Worm (Caenorhabditis elegans) whole organism, L3 larva: ENCODE data around the gene crn-2.

Source experiments
- ZK546.5 ChIP-seq: sonication (generic microtip); optimal IDR thresholded peaks from 2 replicates; lab custom pipeline; 2017; ENCODE audit warnings: missing biosample characterization, missing genetic modification characterization
- ama-1 ChIP-seq: fragments of 150-350 bp; optimal IDR thresholded peaks from 2 replicates; lab custom pipeline; 2018
- ceh-16 ChIP-seq: sonication (generic microtip); optimal IDR thresholded peaks from 2 replicates; lab custom pipeline; 2017; ENCODE audit warnings: missing biosample characterization, missing genetic modification characterization
- ceh-28 ChIP-seq: fragments of 150-350 bp; optimal IDR thresholded peaks from 2 replicates; lab custom pipeline; 2014; ENCODE audit warnings: missing biosample characterization, missing genetic modification reagents, missing genetic modification characterization
- ceh-9 ChIP-seq: sonication (generic microtip); optimal IDR thresholded peaks from 2 replicates; lab custom pipeline; 2018; ENCODE audit warnings: missing biosample characterization, missing genetic modification characterization
- egl-27 ChIP-seq: sonication (generic microtip); optimal IDR thresholded peaks from 4 replicates; lab custom pipeline; 2017; ENCODE audit warnings: missing biosample characterization, missing genetic modification reagents, missing genetic modification characterization
- egl-5 ChIP-seq: fragments of 150-350 bp; optimal IDR thresholded peaks from 2 replicates; lab custom pipeline; 2017; ENCODE audit warnings: missing biosample characterization, missing genetic modification reagents, missing genetic modification characterization, inconsistent platforms
- elt-1 ChIP-seq: fragments of 150-350 bp; optimal IDR thresholded peaks from 2 replicates; lab custom pipeline; 2014; ENCODE audit warnings: missing biosample characterization, missing genetic modification characterization
- elt-2 ChIP-seq: sonication (generic microtip); optimal IDR thresholded peaks from 2 replicates; lab custom pipeline; 2016; ENCODE audit warnings: missing genetic modification reagents, mild to moderate bottlenecking, missing genetic modification characterization, missing compliant biosample characterization
- elt-3 ChIP-seq, 3 experiments: fragments of 150-350 bp in 1 of 3; sonication (generic microtip) in 2 of 3; optimal IDR thresholded peaks; 2 replicates in 2 of 3; 4 replicates in 1 of 3; lab custom pipeline; 2014 to 2017; ENCODE audit warnings: missing biosample characterization in 3 of 3, missing genetic modification characterization in 3 of 3
- fkh-10 ChIP-seq: sonication (generic microtip); optimal IDR thresholded peaks from 2 replicates; lab custom pipeline; 2017; ENCODE audit warnings: missing biosample characterization, missing genetic modification reagents, missing genetic modification characterization
- fos-1 ChIP-seq: fragments of 150-350 bp; optimal IDR thresholded peaks from 2 replicates; lab custom pipeline; 2014; ENCODE audit warnings: missing biosample characterization, missing genetic modification characterization
- hmg-11 ChIP-seq: sonication (generic microtip); optimal IDR thresholded peaks from 2 replicates; lab custom pipeline; 2016; ENCODE audit warnings: missing genetic modification characterization, missing compliant biosample characterization
- jun-1 ChIP-seq: fragments of 150-350 bp; optimal IDR thresholded peaks from 2 replicates; lab custom pipeline; 2014; ENCODE audit warnings: missing biosample characterization, missing genetic modification reagents, missing genetic modification characterization
- lin-15B ChIP-seq: fragments of 150-350 bp; optimal IDR thresholded peaks from 2 replicates; lab custom pipeline; 2014; ENCODE audit warnings: missing biosample characterization, missing genetic modification characterization
- lin-39 ChIP-seq: fragments of 150-350 bp; optimal IDR thresholded peaks from 2 replicates; lab custom pipeline; 2018; ENCODE audit warnings: missing biosample characterization, missing genetic modification reagents, missing genetic modification characterization
- lsy-12 ChIP-seq: sonication (generic microtip); optimal IDR thresholded peaks from 2 replicates; lab custom pipeline; 2016; ENCODE audit warnings: mild to moderate bottlenecking, missing genetic modification characterization, missing compliant biosample characterization
- mdl-1 ChIP-seq: fragments of 150-350 bp; optimal IDR thresholded peaks from 2 replicates; lab custom pipeline; 2014; ENCODE audit warnings: missing biosample characterization, missing genetic modification characterization
- nfya-1 ChIP-seq: sonication (generic microtip); optimal IDR thresholded peaks from 2 replicates; lab custom pipeline; 2017; ENCODE audit warnings: missing genetic modification characterization, mild to moderate bottlenecking, missing compliant biosample characterization, antibody characterized with exemption, moderate library complexity; ENCODE audit not compliant: insufficient read depth
- nhr-11 ChIP-seq: fragments of 150-350 bp; optimal IDR thresholded peaks from 2 replicates; lab custom pipeline; 2014; ENCODE audit warnings: missing biosample characterization, missing genetic modification characterization
- nhr-12 ChIP-seq: fragments of 150-350 bp; optimal IDR thresholded peaks from 2 replicates; lab custom pipeline; 2014; ENCODE audit warnings: missing biosample characterization, missing genetic modification characterization
- nhr-23 ChIP-seq: fragments of 150-350 bp; optimal IDR thresholded peaks from 2 replicates; lab custom pipeline; 2014; ENCODE audit warnings: missing biosample characterization, missing genetic modification reagents, missing genetic modification characterization
- nhr-237 ChIP-seq: fragments of 150-350 bp; optimal IDR thresholded peaks from 2 replicates; lab custom pipeline; 2014; ENCODE audit warnings: missing biosample characterization, missing genetic modification characterization
- nhr-25 ChIP-seq: sonication (generic microtip); optimal IDR thresholded peaks from 2 replicates; lab custom pipeline; 2017; ENCODE audit warnings: missing biosample characterization, missing genetic modification characterization
- nhr-28 ChIP-seq: fragments of 150-350 bp; optimal IDR thresholded peaks from 2 replicates; lab custom pipeline; 2014; ENCODE audit warnings: missing biosample characterization, missing genetic modification characterization
- nhr-43 ChIP-seq: sonication (generic microtip); optimal IDR thresholded peaks from 2 replicates; lab custom pipeline; 2016; ENCODE audit warnings: mild to moderate bottlenecking, missing genetic modification characterization, missing compliant biosample characterization; ENCODE audit not compliant: poor library complexity, severe bottlenecking
- nhr-76 ChIP-seq: fragments of 150-350 bp; sonication (generic microtip); optimal IDR thresholded peaks from 5 replicates; lab custom pipeline; 2014; ENCODE audit warnings: missing biosample characterization, missing genetic modification characterization
- pha-4 ChIP-seq: fragments of 150-350 bp; optimal IDR thresholded peaks from 2 replicates; lab custom pipeline; 2014; ENCODE audit warnings: missing biosample characterization, missing genetic modification reagents, missing genetic modification characterization
- sea-2 ChIP-seq: fragments of 150-350 bp; sonication (generic microtip); optimal IDR thresholded peaks from 4 replicates; lab custom pipeline; 2014; ENCODE audit warnings: missing biosample characterization, missing genetic modification reagents, missing genetic modification characterization
- snpc-4 ChIP-seq: fragments of 150-350 bp; optimal IDR thresholded peaks from 2 replicates; lab custom pipeline; 2014; ENCODE audit warnings: missing biosample characterization, missing genetic modification characterization
- tbx-2 ChIP-seq: sonication (generic microtip); optimal IDR thresholded peaks from 2 replicates; lab custom pipeline; 2016; ENCODE audit warnings: mild to moderate bottlenecking, missing genetic modification characterization, missing compliant biosample characterization
- unc-62 ChIP-seq: fragments of 150-350 bp; sonication (generic microtip); optimal IDR thresholded peaks from 4 replicates; lab custom pipeline; 2014; ENCODE audit warnings: missing biosample characterization, missing genetic modification reagents, missing genetic modification characterization
- zag-1 ChIP-seq: fragments of 150-350 bp; optimal IDR thresholded peaks from 2 replicates; lab custom pipeline; 2014; ENCODE audit warnings: missing biosample characterization, missing genetic modification characterization
- ztf-11 ChIP-seq: fragments of 150-350 bp; optimal IDR thresholded peaks from 2 replicates; lab custom pipeline; 2014; ENCODE audit warnings: missing biosample characterization, missing genetic modification characterization

The crn-2 gene

ce11 chrV:5579666-5580065 is 14.7 kb upstream of the crn-2 start:
- no peak for TF ChIP-seq tbx-2 (tag; lab: Kevin White, UChicago)
- TF ChIP-seq ztf-11 (tag; lab: Kevin White, UChicago), result no peak
- no peak for TF ChIP-seq jun-1 (tag; lab: Kevin White, UChicago)
- TF ChIP-seq, all 47 proteins: peak for 0

ce11 chrV:5580517-5580916 is 13.9 kb upstream of the crn-2 start:
- TF ChIP-seq hmg-11 (tag; lab: Kevin White, UChicago) (peak; percentile 84), elt-2 (peak; percentile 30), fos-1 (tag; lab: Kevin White, UChicago) (no peak), ceh-28 (tag; lab: Kevin White, UChicago) (peak; percentile 82), nhr-11 (tag; lab: Kevin White, UChicago) (peak; percentile 19), pha-4 (tag; lab: Kevin White, UChicago) (peak; percentile 50), nhr-237 (tag; lab: Kevin White, UChicago) (no peak), fkh-10 (no peak), nhr-25 (tag; lab: Kevin White, UChicago) (peak; percentile 45), lin-15B (tag; lab: Kevin White, UChicago) (peak; percentile 37), lsy-12 (tag; lab: Kevin White, UChicago) (peak; percentile 40), lin-39 (tag; lab: Kevin White, UChicago) (peak; percentile 43), nhr-43 (tag; lab: Kevin White, UChicago) (peak; percentile 30), egl-5 (tag; lab: Kevin White, UChicago) (no peak), zag-1 (tag; lab: Kevin White, UChicago) (no peak), nhr-23 (peak; percentile 47), elt-3 (tag; optimal IDR thresholded peaks at IDR 0.05; lab: Kevin White, UChicago) (no peak), nfya-1 (tag; lab: Kevin White, UChicago) (peak; percentile 92), sea-2 (GFP tag; lab: Kevin White, UChicago) (no peak), unc-62 (GFP tag; lab: Kevin White, UChicago) (no peak), snpc-4 (tag; lab: Kevin White, UChicago) (peak; percentile 65), ama-1 (peak; percentile 48), elt-1 (tag; lab: Kevin White, UChicago) (no peak)

ce11 chrV:5581312-5581711 is 13.1 kb upstream of the crn-2 start, which contains the start of gene klc-2:
Gene klc-2 (minus strand): TSS chrV:5581412.
- no peak for TF ChIP-seq pha-4 (tag; lab: Kevin White, UChicago)
- no peak for TF ChIP-seq nhr-43 (tag; lab: Kevin White, UChicago)
- TF ChIP-seq ceh-9, result no peak
- TF ChIP-seq zag-1 (tag; lab: Kevin White, UChicago), result no peak
- TF ChIP-seq nfya-1 (tag; lab: Kevin White, UChicago), result no peak
- no peak for TF ChIP-seq nhr-76 (tag; lab: Kevin White, UChicago)
- no peak for TF ChIP-seq jun-1 (tag; lab: Kevin White, UChicago)
- no peak for TF ChIP-seq nhr-28
- no peak for TF ChIP-seq ZK546.5 (tag; lab: Kevin White, UChicago)
- TF ChIP-seq lsy-12 (tag; lab: Kevin White, UChicago), result no peak
- no peak for TF ChIP-seq egl-27 (tag; lab: Kevin White, UChicago)
- no peak for TF ChIP-seq nhr-25 (tag; lab: Kevin White, UChicago)
- no peak for TF ChIP-seq ceh-16 (tag; lab: Kevin White, UChicago)
- no peak for TF ChIP-seq elt-1 (tag; lab: Kevin White, UChicago)
- TF ChIP-seq, all 47 proteins: peak for 0

- no peak for TF ChIP-seq nhr-28
- TF ChIP-seq nhr-25 (tag; lab: Kevin White, UChicago), result no peak
- TF ChIP-seq hmg-11 (tag; lab: Kevin White, UChicago), result peak; percentile 16
- TF ChIP-seq lin-15B (tag; lab: Kevin White, UChicago), result no peak
- peak; percentile 48 for TF ChIP-seq nfya-1 (tag; lab: Kevin White, UChicago)
- TF ChIP-seq mdl-1 (tag; lab: Kevin White, UChicago), result no peak
- no peak for TF ChIP-seq pha-4 (tag; lab: Kevin White, UChicago)
- no peak for TF ChIP-seq nhr-12 (tag; lab: Kevin White, UChicago)
- TF ChIP-seq, all 47 proteins: peak for 2
These were observed 12.1 kb upstream of the crn-2 start for ce11 chrV:5582308-5582707.
